Worm (Caenorhabditis elegans): Measurements from ENCODE around the gene clec-158.

DNA sequence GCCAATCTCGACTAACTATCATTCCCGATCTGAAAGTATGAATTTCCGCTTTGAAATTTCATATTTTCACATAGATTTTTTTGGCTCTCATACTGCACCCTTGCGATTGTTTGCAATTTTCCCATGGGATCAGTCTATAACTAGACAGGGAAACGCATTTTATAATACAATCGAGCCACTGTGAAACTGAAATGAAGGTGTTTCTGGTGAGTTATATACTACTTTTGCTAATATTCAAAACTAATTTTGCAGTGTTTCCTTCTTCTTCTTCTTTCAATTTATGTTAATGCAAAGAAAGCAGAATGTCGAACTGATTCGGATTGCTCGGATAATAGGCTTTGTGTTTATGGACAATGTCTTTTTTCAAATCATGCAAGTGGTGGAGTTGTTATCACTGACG, 26.5 kb upstream of the clec-158 start:
- no peak for TF ChIP-seq ceh-24 (tag; optimal IDR thresholded peaks at IDR 0.05)
- TF ChIP-seq dve-1 (tag; optimal IDR thresholded peaks at IDR 0.05): no peak
- no peak for TF ChIP-seq ceh-18 (tag; optimal IDR thresholded peaks at IDR 0.05)
- TF ChIP-seq nhr-11 (tag; optimal IDR thresholded peaks at IDR 0.05): no peak
- no peak for TF ChIP-seq lin-11 (tag; optimal IDR thresholded peaks at IDR 0.05)
- TF ChIP-seq elt-2 (tag; optimal IDR thresholded peaks at IDR 0.05): no peak
- TF ChIP-seq unc-3 (GFP tag; conservative IDR thresholded peaks at IDR 0.05): no peak
- TF ChIP-seq unc-3 (tag; optimal IDR thresholded peaks at IDR 0.05): no peak
- no peak for TF ChIP-seq ama-1 (optimal IDR thresholded peaks at IDR 0.05)
- no peak for TF ChIP-seq fkh-10 (GFP tag; optimal IDR thresholded peaks at IDR 0.05)
- TF ChIP-seq Y22D7AL.16 (tag; optimal IDR thresholded peaks at IDR 0.05): no peak
- TF ChIP-seq gmeb-2 (tag; optimal IDR thresholded peaks at IDR 0.05): no peak
- no peak for TF ChIP-seq ceh-22 (tag; optimal IDR thresholded peaks at IDR 0.05)
- TF ChIP-seq ets-4 (tag; optimal IDR thresholded peaks at IDR 0.05): no peak
